Fruit fly (Drosophila melanogaster): ENCODE data around the gene CG12289.

The CG12289 gene

DNA sequence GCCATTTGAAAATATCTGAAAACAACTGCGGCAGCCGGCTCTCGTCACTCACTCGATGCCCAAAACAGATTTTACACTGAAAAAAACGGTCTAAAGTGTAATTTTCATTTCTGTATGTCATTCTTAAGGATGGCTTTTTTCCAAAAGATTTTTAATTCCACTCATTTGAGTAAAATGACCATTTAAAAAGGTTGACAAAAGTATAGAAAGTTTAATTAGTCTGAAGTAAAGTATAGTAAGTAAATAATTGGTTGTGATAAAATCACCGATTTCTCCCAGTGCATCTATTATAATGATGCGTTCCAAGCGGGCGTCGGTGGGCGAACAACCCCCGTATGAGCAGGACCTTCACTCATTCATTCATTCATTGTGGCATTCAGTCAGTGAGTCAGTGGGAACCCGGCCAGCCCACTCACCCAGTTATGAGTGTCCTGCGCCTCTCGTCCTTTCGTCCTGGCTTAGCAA lies 35.9 kb downstream of the CG12289 start (continued):
- TF ChIP-seq CG34406 (GFP tag; optimal IDR thresholded peaks at IDR 0.05) (peak; percentile 11), CG6808 (GFP tag; optimal IDR thresholded peaks at IDR 0.05) (peak; percentile 21), CG32006 (GFP tag; optimal IDR thresholded peaks at IDR 0.05) (peak; percentile 26), Sox102F (GFP tag; optimal IDR thresholded peaks at IDR 0.05) (peak; percentile 12), eg (GFP tag; IDR thresholded peaks at IDR 0.05) (no peak), Eip93F (GFP tag; optimal IDR thresholded peaks at IDR 0.05) (no peak), CG8632 (GFP tag; optimal IDR thresholded peaks at IDR 0.05) (no peak), fd59A (GFP tag; optimal IDR thresholded peaks at IDR 0.05) (peak; percentile 4), net (GFP tag; optimal IDR thresholded peaks at IDR 0.05) (no peak), Ets96B (tag; optimal IDR thresholded peaks at IDR 0.05) (no peak), ss (GFP tag; optimal IDR thresholded peaks at IDR 0.05) (peak in 1 of 2 experiments; percentile 9), Eip78C (GFP tag) (peak; percentile 57), Ets21C (GFP tag; optimal IDR thresholded peaks at IDR 0.05) (no peak), CG31627 (GFP tag; optimal IDR thresholded peaks at IDR 0.05) (peak; percentile 19), Hr38 (GFP tag; optimal IDR thresholded peaks at IDR 0.05) (no peak), Blimp-1 (GFP tag; optimal IDR thresholded peaks at IDR 0.05) (no peak), CG11902 (GFP tag; optimal IDR thresholded peaks at IDR 0.05) (no peak), CG6854 (GFP tag; optimal IDR thresholded peaks at IDR 0.05) (no peak), pdm3 (GFP tag; optimal IDR thresholded peaks at IDR 0.05) (no peak), CG11294 (GFP tag; IDR thresholded peaks at IDR 0.05) (no peak), CG7368 (GFP tag; optimal IDR thresholded peaks at IDR 0.05) (no peak)

DNA sequence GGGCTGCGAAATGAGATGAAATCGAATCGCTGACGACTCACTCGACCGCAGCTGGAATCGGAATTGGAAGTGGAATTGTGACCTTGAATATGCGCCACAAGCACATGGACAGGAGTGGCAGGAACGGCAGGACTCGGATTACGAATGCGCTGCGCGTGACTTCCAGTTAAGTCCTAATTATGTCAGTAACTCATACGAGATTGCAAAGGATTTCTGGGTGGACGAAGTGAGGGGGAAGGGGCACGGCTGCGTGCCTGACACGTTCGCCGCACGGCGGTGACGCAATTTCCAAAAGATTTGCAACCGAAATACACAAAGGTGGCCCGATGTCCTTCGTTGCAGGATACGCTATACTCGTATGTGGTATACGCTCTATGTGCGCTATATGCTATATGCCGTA lies 36.4 kb downstream of the CG12289 start:
- no peak for TF ChIP-seq CG31627 (GFP tag; optimal IDR thresholded peaks at IDR 0.05)
- TF ChIP-seq Eip78C (GFP tag): no peak
- no peak for TF ChIP-seq CG6163 (GFP tag; IDR thresholded peaks at IDR 0.05)
- no peak for TF ChIP-seq CG3919 (GFP tag; optimal IDR thresholded peaks at IDR 0.05)
- no peak for TF ChIP-seq Blimp-1 (GFP tag; optimal IDR thresholded peaks at IDR 0.05)
- TF ChIP-seq fd85E (GFP tag; optimal IDR thresholded peaks at IDR 0.05): no peak
- no peak for TF ChIP-seq Sox15 (GFP tag; optimal IDR thresholded peaks at IDR 0.05)
- TF ChIP-seq fd59A (GFP tag; optimal IDR thresholded peaks at IDR 0.05): no peak

DNA sequence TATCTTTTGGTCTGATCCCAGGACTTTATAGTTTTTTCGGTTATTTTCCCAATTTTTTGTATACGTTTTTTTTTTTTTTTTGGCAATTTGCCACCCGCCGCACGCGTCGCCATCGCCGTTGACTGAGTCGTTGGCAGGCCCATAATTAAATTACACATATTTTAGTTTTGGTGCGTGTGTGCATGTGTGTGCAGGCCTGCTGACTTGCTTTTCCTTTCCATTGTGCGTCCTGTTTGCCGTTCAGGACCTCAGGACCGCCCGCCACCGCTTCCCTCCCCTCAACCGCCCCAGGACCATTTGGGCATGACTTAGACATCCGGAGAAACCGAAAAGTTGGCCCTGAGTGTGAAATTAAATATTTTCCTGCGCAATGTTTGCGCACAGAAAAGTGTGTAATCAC lies 37.3 kb downstream of the CG12289 start:
- TF ChIP-seq Eip93F (GFP tag; optimal IDR thresholded peaks at IDR 0.05) (no peak), Hr4 (GFP tag; optimal IDR thresholded peaks at IDR 0.05) (no peak), CG3919 (GFP tag; optimal IDR thresholded peaks at IDR 0.05) (no peak), Sox102F (GFP tag; optimal IDR thresholded peaks at IDR 0.05) (no peak), CG9139 (GFP tag; optimal IDR thresholded peaks at IDR 0.05) (no peak), ss (GFP tag; optimal IDR thresholded peaks at IDR 0.05) (no peak), CG6163 (GFP tag; IDR thresholded peaks at IDR 0.05) (no peak), lz (GFP tag; optimal IDR thresholded peaks at IDR 0.05) (no peak), CG31627 (GFP tag; optimal IDR thresholded peaks at IDR 0.05) (no peak), CG32006 (GFP tag; optimal IDR thresholded peaks at IDR 0.05) (no peak), CG4318 (GFP tag; optimal IDR thresholded peaks at IDR 0.05) (no peak), CG11294 (GFP tag; IDR thresholded peaks at IDR 0.05) (no peak), eg (GFP tag; IDR thresholded peaks at IDR 0.05) (no peak), achi (GFP tag; optimal IDR thresholded peaks at IDR 0.05) (no peak), Smox (GFP tag; optimal IDR thresholded peaks at IDR 0.05) (no peak), esn (GFP tag; optimal IDR thresholded peaks at IDR 0.05) (no peak)

DNA sequence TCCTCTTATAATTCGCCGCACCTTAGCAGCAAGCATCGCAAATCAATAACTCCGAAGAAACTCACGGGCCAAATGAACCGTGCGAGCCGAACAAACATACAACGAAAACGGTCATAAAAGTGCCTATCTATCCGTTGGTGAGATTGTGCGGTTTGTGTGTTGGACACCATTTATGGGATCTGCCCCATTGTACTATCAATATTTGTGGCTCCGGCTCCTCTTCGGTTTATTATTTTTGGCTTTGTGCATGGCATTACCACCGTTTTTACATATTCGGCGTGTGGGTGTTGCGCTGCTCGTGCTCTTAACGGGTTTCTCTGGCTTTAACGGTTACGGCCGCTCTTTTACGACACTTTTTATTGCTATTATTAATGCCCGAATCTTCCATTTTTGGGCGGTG lies 38.9 kb downstream of the CG12289 start:
- peak; percentile 63 for TF ChIP-seq fkh (GFP tag; optimal IDR thresholded peaks at IDR 0.05)
- TF ChIP-seq CG6854 (GFP tag; optimal IDR thresholded peaks at IDR 0.05): no peak
- TF ChIP-seq Eip78C (GFP tag): peak; percentile 44
- TF ChIP-seq ss (GFP tag; optimal IDR thresholded peaks at IDR 0.05): no peak
- no peak for TF ChIP-seq CG1621 (tag; optimal IDR thresholded peaks at IDR 0.05)
- 0 out of 3 replicates have a peak, but pooled peaks have one; percentile 5 for TF ChIP-seq CG6163 (GFP tag; IDR thresholded peaks at IDR 0.05)
- no peak for TF ChIP-seq CG6808 (GFP tag; optimal IDR thresholded peaks at IDR 0.05)
- no peak for TF ChIP-seq net (GFP tag; optimal IDR thresholded peaks at IDR 0.05)
- TF ChIP-seq dac (GFP tag; optimal IDR thresholded peaks at IDR 0.05): no peak

Measured in whole organism, prepupa.